Worm (Caenorhabditis elegans) whole organism, L1 larva: ENCODE results near the gene cyn-17.

Experiments used
- F16B12.6 ChIP-seq: fragments of 150-350 bp; optimal IDR thresholded peaks from 2 replicates; lab custom pipeline; 2014; ENCODE audit warnings: missing biosample characterization, missing genetic modification characterization
- efl-1 ChIP-seq, 4 experiments: fragments of 150-350 bp; optimal IDR thresholded peaks in 3 of 4; peaks in 1 of 4; 1 replicate in 1 of 4; 2 replicates in 3 of 4; lab custom pipeline; 2014; ENCODE audit warnings: missing biosample characterization in 2 of 4, missing genetic modification characterization in 2 of 4, missing genetic modification reagents in 2 of 4
- egl-27 ChIP-seq, 2 experiments: fragments of 150-350 bp in 1 of 2; sonication (generic microtip); optimal IDR thresholded peaks; 3 replicates each; lab custom pipeline; 2017 to 2018; ENCODE audit warnings: missing biosample characterization in 2 of 2, missing genetic modification characterization in 2 of 2, missing genetic modification reagents in 2 of 2
- lin-13 ChIP-seq: fragments of 150-350 bp; optimal IDR thresholded peaks from 2 replicates; lab custom pipeline; 2014; ENCODE audit warnings: missing biosample characterization, missing genetic modification reagents, missing genetic modification characterization
- nhr-12 ChIP-seq: sonication (generic microtip); optimal IDR thresholded peaks from 2 replicates; lab custom pipeline; 2017; ENCODE audit warnings: missing biosample characterization, missing genetic modification characterization
- nhr-90 ChIP-seq: sonication (generic microtip); optimal IDR thresholded peaks from 2 replicates; lab custom pipeline; 2016; ENCODE audit warnings: mild to moderate bottlenecking, missing genetic modification characterization, missing compliant biosample characterization; ENCODE audit not compliant: poor library complexity
- pqm-1 ChIP-seq: sonication (generic microtip); optimal IDR thresholded peaks from 3 replicates; lab custom pipeline; 2017; ENCODE audit warnings: missing biosample characterization, missing genetic modification characterization
- skn-1 ChIP-seq: fragments of 150-350 bp; optimal IDR thresholded peaks from 2 replicates; lab custom pipeline; 2014; ENCODE audit warnings: missing biosample characterization, missing genetic modification characterization

- no peak for TF ChIP-seq egl-27 (tag; optimal IDR thresholded peaks at IDR 0.05; lab: Kevin White, UChicago)
- TF ChIP-seq lin-13 (GFP tag; lab: Kevin White, UChicago) = no peak
- no peak for TF ChIP-seq F16B12.6 (tag; lab: Kevin White, UChicago)
- TF ChIP-seq efl-1 (optimal IDR thresholded peaks at IDR 0.05; lab: Kevin White, UChicago) = no peak
- TF ChIP-seq efl-1 (GFP tag; optimal IDR thresholded peaks at IDR 0.05 in 1 of 2; lab: Kevin White, UChicago) = no peak
- no peak for TF ChIP-seq nhr-12 (tag; lab: Kevin White, UChicago)
- TF ChIP-seq nhr-90 = no peak
- TF ChIP-seq skn-1 = no peak
- no peak for TF ChIP-seq pqm-1
These were observed 14.1 kb upstream of the cyn-17 start, which contains the start of gene F44E7.7 for ce11 chrV:5785372-5785771.
